Worm (Caenorhabditis elegans) whole organism, L4 larva: ENCODE results near the gene F56B3.4.

Experiments used
- D1046.2 ChIP-seq: fragments of 200-800 bp; sonication (Bioruptor generic); IDR thresholded peaks from 2 replicates; pipeline ENCODE4 v1.3.6; 2022; ENCODE audit warnings: missing genetic modification characterization, missing compliant biosample characterization
- F26F4.8 ChIP-seq: fragments of 200-800 bp; sonication (Bioruptor generic); conservative IDR thresholded peaks from 2 replicates; pipeline ENCODE4 v1.3.6; 2022; ENCODE audit warnings: missing genetic modification characterization, missing compliant biosample characterization
- F44E2.7 ChIP-seq: fragments of 200-800 bp; sonication (Bioruptor generic); IDR thresholded peaks from 2 replicates; pipeline ENCODE4 v2.1.2; 2022; ENCODE audit warnings: missing genetic modification characterization, missing compliant biosample characterization
- F49E8.2 ChIP-seq: sonication (generic microtip); optimal IDR thresholded peaks from 2 replicates; lab custom pipeline; 2016; ENCODE audit warnings: missing compliant biosample characterization, mild to moderate bottlenecking, missing genetic modification characterization, borderline replicate concordance
- aha-1 ChIP-seq: fragments of 150-350 bp; peaks from one replicate; lab custom pipeline; 2014; ENCODE audit warnings: missing biosample characterization, missing genetic modification characterization
- aly-2 ChIP-seq: sonication (generic microtip); optimal IDR thresholded peaks from 2 replicates; lab custom pipeline; 2018; ENCODE audit warnings: missing biosample characterization, missing genetic modification characterization
- ceh-28 ChIP-seq: fragments of 150-350 bp; optimal IDR thresholded peaks from 2 replicates; lab custom pipeline; 2014; ENCODE audit warnings: missing biosample characterization, missing genetic modification reagents, missing genetic modification characterization
- ceh-62 ChIP-seq: sonication (generic microtip); optimal IDR thresholded peaks from 2 replicates; lab custom pipeline; 2017; ENCODE audit warnings: missing biosample characterization, missing genetic modification characterization
- cey-2 ChIP-seq: sonication (generic microtip); optimal IDR thresholded peaks from 3 replicates; lab custom pipeline; 2017; ENCODE audit warnings: missing genetic modification characterization, mild to moderate bottlenecking, missing compliant biosample characterization, antibody characterized with exemption, borderline replicate concordance; ENCODE audit not compliant: insufficient read depth
- dpl-1 ChIP-seq: fragments of 150-350 bp; optimal IDR thresholded peaks from 2 replicates; lab custom pipeline; 2014; ENCODE audit warnings: missing biosample characterization, missing genetic modification reagents, missing genetic modification characterization
- egl-27 ChIP-seq: sonication (generic microtip); optimal IDR thresholded peaks from 3 replicates; lab custom pipeline; 2017; ENCODE audit warnings: missing biosample characterization, missing genetic modification reagents, missing genetic modification characterization
- hif-1 ChIP-seq, 2 experiments: sonication (generic microtip); optimal IDR thresholded peaks; 2 replicates each; lab custom pipeline; 2016 to 2017; ENCODE audit warnings: missing compliant biosample characterization in 2 of 2, missing genetic modification characterization in 2 of 2, missing genetic modification reagents in 2 of 2, missing genotype in 2 of 2, mild to moderate bottlenecking in 1 of 2
- hlh-11 ChIP-seq: fragments of 200-800 bp; sonication (Bioruptor generic); optimal IDR thresholded peaks from 2 replicates; lab custom pipeline; 2018; ENCODE audit warnings: mild to moderate bottlenecking, missing genetic modification characterization, missing compliant biosample characterization
- lin-29 ChIP-seq: fragments of 200-800 bp; sonication (Bioruptor generic); IDR thresholded peaks from 2 replicates; pipeline ENCODE4 v1.3.6; 2022; ENCODE audit warnings: missing genetic modification reagents, missing genetic modification characterization, missing compliant biosample characterization
- madf-9 ChIP-seq: fragments of 200-800 bp; sonication (Bioruptor generic); conservative IDR thresholded peaks from 2 replicates; pipeline ENCODE4 v1.3.6; 2022; ENCODE audit warnings: missing genetic modification reagents, missing genetic modification characterization, missing compliant biosample characterization
- mdl-1 ChIP-seq, 2 experiments: fragments of 150-350 bp in 1 of 2; sonication (generic microtip) in 1 of 2; optimal IDR thresholded peaks; 2 replicates each; lab custom pipeline; 2014 to 2017; ENCODE audit warnings: missing biosample characterization in 2 of 2, missing genetic modification characterization in 2 of 2
- mxl-3 ChIP-seq: fragments of 200-800 bp; sonication (Bioruptor generic); optimal IDR thresholded peaks from 2 replicates; lab custom pipeline; 2018; ENCODE audit warnings: mild to moderate bottlenecking, missing genetic modification characterization, missing compliant biosample characterization
- nhr-111 ChIP-seq: fragments of 200-800 bp; sonication (Bioruptor generic); optimal IDR thresholded peaks from 2 replicates; lab custom pipeline; 2018; ENCODE audit warnings: mild to moderate bottlenecking, missing genetic modification characterization, missing compliant biosample characterization
- nhr-237 ChIP-seq: sonication (generic microtip); optimal IDR thresholded peaks from 2 replicates; lab custom pipeline; 2017; ENCODE audit warnings: missing biosample characterization, missing genetic modification characterization
- nhr-25 ChIP-seq: sonication (generic microtip); optimal IDR thresholded peaks from 2 replicates; lab custom pipeline; 2017; ENCODE audit warnings: missing genetic modification characterization, mild to moderate bottlenecking, missing compliant biosample characterization, antibody characterized with exemption, moderate library complexity, borderline replicate concordance; ENCODE audit not compliant: insufficient read depth
- nhr-77 ChIP-seq: fragments of 150-350 bp; optimal IDR thresholded peaks from 2 replicates; lab custom pipeline; 2014; ENCODE audit warnings: missing biosample characterization, missing genetic modification characterization
- pqm-1 ChIP-seq: sonication (generic microtip); optimal IDR thresholded peaks from 2 replicates; lab custom pipeline; 2017; ENCODE audit warnings: missing biosample characterization, missing genetic modification characterization
- rbr-2 ChIP-seq: sonication (generic microtip); optimal IDR thresholded peaks from 2 replicates; lab custom pipeline; 2016; ENCODE audit warnings: missing genotype, missing genetic modification characterization, missing compliant biosample characterization
- saeg-2 ChIP-seq: fragments of 200-800 bp; sonication (Bioruptor generic); IDR thresholded peaks from 2 replicates; pipeline ENCODE4 v1.3.6; 2022; ENCODE audit warnings: missing genetic modification reagents, missing genetic modification characterization, missing compliant biosample characterization
- sdz-12 ChIP-seq: fragments of 200-800 bp; sonication (Bioruptor generic); optimal IDR thresholded peaks from 2 replicates; lab custom pipeline; 2018; ENCODE audit warnings: mild to moderate bottlenecking, missing genetic modification characterization, missing compliant biosample characterization
- skn-1 ChIP-seq: fragments of 150-350 bp; optimal IDR thresholded peaks from 2 replicates; lab custom pipeline; 2014; ENCODE audit warnings: missing biosample characterization, missing genetic modification characterization
- snpc-4 ChIP-seq: fragments of 150-350 bp; optimal IDR thresholded peaks from 2 replicates; lab custom pipeline; 2014; ENCODE audit warnings: missing biosample characterization, missing genetic modification characterization
- spr-1 ChIP-seq: sonication (generic microtip); optimal IDR thresholded peaks from 2 replicates; lab custom pipeline; 2016; ENCODE audit warnings: mild to moderate bottlenecking, missing genetic modification characterization, missing compliant biosample characterization
- unc-62 ChIP-seq, 3 experiments: fragments of 150-350 bp in 1 of 3; sonication (generic microtip); optimal IDR thresholded peaks in 2 of 3; peaks in 1 of 3; 1 replicate in 1 of 3; 2 replicates in 2 of 3; lab custom pipeline; 2014 to 2017; ENCODE audit warnings: missing biosample characterization in 3 of 3, missing genetic modification characterization in 3 of 3, missing genetic modification reagents in 3 of 3, missing genotype in 1 of 3
- vab-7 ChIP-seq: fragments of 200-800 bp; sonication (Bioruptor generic); IDR thresholded peaks from 2 replicates; pipeline ENCODE4 v1.3.6; 2022; ENCODE audit warnings: missing genetic modification reagents, missing genetic modification characterization, missing compliant biosample characterization
- zag-1 ChIP-seq: fragments of 150-350 bp; optimal IDR thresholded peaks from 2 replicates; lab custom pipeline; 2014; ENCODE audit warnings: missing biosample characterization, missing genetic modification characterization
- zfp-2 ChIP-seq: sonication (generic microtip); optimal IDR thresholded peaks from 2 replicates; lab custom pipeline; 2016; ENCODE audit warnings: mild to moderate bottlenecking, missing genetic modification characterization, missing compliant biosample characterization
- zip-2 ChIP-seq: fragments of 150-350 bp; optimal IDR thresholded peaks from 2 replicates; lab custom pipeline; 2014; ENCODE audit warnings: missing biosample characterization, missing genetic modification characterization

Gene F56B3.4

ce11 chrIV:756956-757355 lies 37.1 kb downstream of the F56B3.4 start:
- TF ChIP-seq aha-1 (tag; lab: Kevin White, UChicago) (peak; percentile 38), ceh-62 (no peak), dpl-1 (GFP tag; lab: Kevin White, UChicago) (no peak), lin-29 (GFP tag; lab: Robert Waterston, UW) (no peak), rbr-2 (tag; lab: Kevin White, UChicago) (no peak), ceh-28 (tag; lab: Kevin White, UChicago) (no peak), nhr-25 (no peak), saeg-2 (GFP tag; lab: Robert Waterston, UW) (no peak), unc-62 (GFP tag; optimal IDR thresholded peaks at IDR 0.05 in 1 of 2; lab: Kevin White, UChicago) (peak in 1 of 2 experiments; percentile 94), unc-62 (tag; optimal IDR thresholded peaks at IDR 0.05; lab: Kevin White, UChicago) (no peak), pqm-1 (tag; lab: Kevin White, UChicago) (no peak), aly-2 (no peak)

- TF ChIP-seq madf-9 (GFP tag; lab: Robert Waterston, UW) (no peak), nhr-237 (tag; lab: Kevin White, UChicago) (no peak), zfp-2 (tag; lab: Kevin White, UChicago) (no peak), F26F4.8 (GFP tag; lab: Robert Waterston, UW) (no peak), mxl-3 (GFP tag; lab: Kevin White, UChicago) (no peak), vab-7 (GFP tag; lab: Robert Waterston, UW) (no peak), skn-1 (tag; lab: Kevin White, UChicago) (no peak), hlh-11 (no peak), nhr-111 (GFP tag; lab: Kevin White, UChicago) (no peak), dpl-1 (GFP tag; lab: Kevin White, UChicago) (no peak), mdl-1 (tag; optimal IDR thresholded peaks at IDR 0.05; lab: Kevin White, UChicago) (no peak), D1046.2 (GFP tag; lab: Robert Waterston, UW) (no peak), zag-1 (no peak), egl-27 (no peak), nhr-77 (tag; lab: Kevin White, UChicago) (no peak), cey-2 (tag; lab: Kevin White, UChicago) (no peak), zip-2 (tag; lab: Kevin White, UChicago) (no peak), hif-1 (tag; optimal IDR thresholded peaks at IDR 0.05; lab: Kevin White, UChicago) (no peak), sdz-12 (GFP tag; lab: Kevin White, UChicago) (no peak)
Observed at ce11 chrIV:756421-756820, 37.7 kb downstream of the F56B3.4 start, which contains the start of gene srt-23. Gene srt-23, plus strand, starts transcription at chrIV:756721.

ce11 chrIV:754357-754972 lies 39.6 kb downstream of the F56B3.4 start:
- TF ChIP-seq snpc-4 (no peak), aha-1 (tag; lab: Kevin White, UChicago) (peak; percentile 94)

ce11 chrIV:749557-749956 lies 44.5 kb downstream of the F56B3.4 start:
- peak in 1 of 2 experiments; percentile 85 for TF ChIP-seq unc-62 (GFP tag; optimal IDR thresholded peaks at IDR 0.05 in 1 of 2; lab: Kevin White, UChicago)
- TF ChIP-seq unc-62 (tag; optimal IDR thresholded peaks at IDR 0.05; lab: Kevin White, UChicago) = no peak
- no peak for TF ChIP-seq madf-9 (GFP tag; lab: Robert Waterston, UW)
- peak; percentile 61 for TF ChIP-seq aha-1 (tag; lab: Kevin White, UChicago)
- no peak for TF ChIP-seq F44E2.7 (GFP tag; lab: Robert Waterston, UW)
- no peak for TF ChIP-seq spr-1 (tag; lab: Kevin White, UChicago)
- no peak for TF ChIP-seq F49E8.2 (tag; lab: Kevin White, UChicago)
